Fruit fly (Drosophila melanogaster) whole organism, prepupa: ENCODE data around the gene CG33523.

Source experiments
- CG10669 ChIP-seq: fragments of 200-800 bp; sonication (Bioruptor generic); optimal IDR thresholded peaks from 3 replicates; lab custom pipeline; 2018; ENCODE audit warnings: missing biosample characterization, mild to moderate bottlenecking, missing genetic modification characterization, moderate library complexity
- CG11294 ChIP-seq: fragments of 200-800 bp; sonication (Bioruptor generic); IDR thresholded peaks from 2 replicates; pipeline ENCODE4 v1.3.6; 2022; ENCODE audit warnings: missing biosample characterization, missing genetic modification characterization
- CG11762 ChIP-seq: fragments of 200-800 bp; sonication (Bioruptor generic); optimal IDR thresholded peaks from 3 replicates; lab custom pipeline; 2016; ENCODE audit warnings: missing biosample characterization, missing genetic modification characterization; ENCODE audit not compliant: insufficient read depth
- CG11902 ChIP-seq: fragments of 200-800 bp; sonication (Bioruptor generic); optimal IDR thresholded peaks from 3 replicates; lab custom pipeline; 2016; ENCODE audit warnings: missing biosample characterization, missing genetic modification characterization
- CG15336 ChIP-seq: fragments of 200-800 bp; sonication (Bioruptor generic); IDR thresholded peaks from 2 replicates; pipeline ENCODE4 v1.3.6; 2022; ENCODE audit warnings: missing biosample characterization, missing genetic modification characterization
- CG1621 ChIP-seq: fragments of 200-800 bp; sonication (Bioruptor generic); optimal IDR thresholded peaks from 3 replicates; lab custom pipeline; 2018; ENCODE audit warnings: missing biosample characterization, mild to moderate bottlenecking, missing genetic modification characterization
- CG16779 ChIP-seq: fragments of 200-800 bp; sonication (Bioruptor generic); optimal IDR thresholded peaks from 3 replicates; lab custom pipeline; 2017; ENCODE audit warnings: missing biosample characterization, mild to moderate bottlenecking, missing genetic modification characterization
- CG31627 ChIP-seq: fragments of 200-800 bp; sonication (Bioruptor generic); optimal IDR thresholded peaks from 3 replicates; lab custom pipeline; 2016; ENCODE audit warnings: missing biosample characterization, missing genetic modification characterization
- CG32006 ChIP-seq: fragments of 200-800 bp; sonication (Bioruptor generic); optimal IDR thresholded peaks from 3 replicates; lab custom pipeline; 2017; ENCODE audit warnings: missing biosample characterization, mild to moderate bottlenecking, missing genetic modification characterization
- CG3919 ChIP-seq: fragments of 200-800 bp; sonication (Bioruptor generic); optimal IDR thresholded peaks from 3 replicates; lab custom pipeline; 2016; ENCODE audit warnings: missing biosample characterization, missing genetic modification characterization
- CG4318 ChIP-seq: fragments of 200-800 bp; sonication (Bioruptor generic); optimal IDR thresholded peaks from 3 replicates; lab custom pipeline; 2017; ENCODE audit warnings: missing biosample characterization, mild to moderate bottlenecking, missing genetic modification characterization
- CG6163 ChIP-seq: fragments of 200-800 bp; sonication (Bioruptor generic); IDR thresholded peaks from 3 replicates; pipeline ENCODE4 v1.3.6; 2022; ENCODE audit warnings: missing biosample characterization, missing genetic modification characterization
- CG6276 ChIP-seq: fragments of 200-800 bp; sonication (Bioruptor generic); optimal IDR thresholded peaks from 2 replicates; lab custom pipeline; 2017; ENCODE audit warnings: missing biosample characterization, mild to moderate bottlenecking, missing genetic modification characterization
- CG7368 ChIP-seq: fragments of 200-800 bp; sonication (Bioruptor generic); optimal IDR thresholded peaks from 3 replicates; lab custom pipeline; 2016; ENCODE audit warnings: missing biosample characterization, missing genetic modification characterization
- CG8119 ChIP-seq: fragments of 200-800 bp; sonication (Bioruptor generic); IDR thresholded peaks from 3 replicates; pipeline ENCODE4 v1.3.6; 2022; ENCODE audit warnings: missing biosample characterization, missing genetic modification characterization
- CG9139 ChIP-seq: fragments of 200-800 bp; sonication (Bioruptor generic); optimal IDR thresholded peaks from 3 replicates; lab custom pipeline; 2017; ENCODE audit warnings: missing biosample characterization, mild to moderate bottlenecking, missing genetic modification characterization
- Eip75B ChIP-seq: fragments of 200-800 bp; sonication (Bioruptor generic); optimal IDR thresholded peaks from 3 replicates; lab custom pipeline; 2016; ENCODE audit warnings: missing biosample characterization, missing genetic modification characterization
- Eip78C ChIP-seq: fragments of 200-800 bp; sonication (Bioruptor generic); peaks from one replicate; lab custom pipeline; 2016; ENCODE audit warnings: missing biosample characterization, missing genetic modification characterization
- Eip93F ChIP-seq: fragments of 200-800 bp; sonication (Bioruptor generic); optimal IDR thresholded peaks from 2 replicates; lab custom pipeline; 2016; ENCODE audit warnings: missing biosample characterization, mild to moderate bottlenecking, missing genetic modification characterization
- Ets21C ChIP-seq: fragments of 200-800 bp; sonication (Bioruptor generic); optimal IDR thresholded peaks from 3 replicates; lab custom pipeline; 2016; ENCODE audit warnings: missing biosample characterization, missing genetic modification characterization
- Hr38 ChIP-seq: sonication (Bioruptor generic); optimal IDR thresholded peaks from 2 replicates; lab custom pipeline; 2016; ENCODE audit warnings: missing biosample characterization, missing genetic modification characterization
- Hr39 ChIP-seq: fragments of 200-800 bp; sonication (Bioruptor generic); optimal IDR thresholded peaks from 2 replicates; lab custom pipeline; 2016; ENCODE audit warnings: missing biosample characterization, missing genetic modification characterization
- Hr4 ChIP-seq: fragments of 200-800 bp; sonication (Bioruptor generic); optimal IDR thresholded peaks from 3 replicates; lab custom pipeline; 2016; ENCODE audit warnings: missing biosample characterization, missing genetic modification characterization
- Lpt ChIP-seq: fragments of 200-800 bp; sonication (Bioruptor generic); optimal IDR thresholded peaks from 3 replicates; lab custom pipeline; 2016; ENCODE audit warnings: missing biosample characterization, missing genetic modification characterization
- Met ChIP-seq: fragments of 200-800 bp; sonication (Bioruptor generic); optimal IDR thresholded peaks from 3 replicates; lab custom pipeline; 2016; ENCODE audit warnings: missing biosample characterization, missing genetic modification characterization
- OdsH ChIP-seq: fragments of 200-800 bp; sonication (Bioruptor generic); optimal IDR thresholded peaks from 3 replicates; lab custom pipeline; 2016; ENCODE audit warnings: missing biosample characterization, missing genetic modification characterization
- Smox ChIP-seq: fragments of 200-800 bp; sonication (Bioruptor generic); optimal IDR thresholded peaks from 3 replicates; lab custom pipeline; 2016; ENCODE audit warnings: missing biosample characterization, missing genetic modification characterization
- Sox14 ChIP-seq: fragments of 200-800 bp; sonication (Bioruptor generic); optimal IDR thresholded peaks from 3 replicates; lab custom pipeline; 2016; ENCODE audit warnings: missing biosample characterization, missing genetic modification characterization
- Sox15 ChIP-seq: fragments of 200-800 bp; sonication (Bioruptor generic); optimal IDR thresholded peaks from 3 replicates; lab custom pipeline; 2016; ENCODE audit warnings: missing biosample characterization, missing genetic modification characterization
- achi ChIP-seq: fragments of 200-800 bp; sonication (Bioruptor generic); optimal IDR thresholded peaks from 3 replicates; lab custom pipeline; 2016; ENCODE audit warnings: missing biosample characterization, missing genetic modification characterization
- acj6 ChIP-seq: fragments of 200-800 bp; sonication (Bioruptor generic); optimal IDR thresholded peaks from 3 replicates; lab custom pipeline; 2016; ENCODE audit warnings: missing biosample characterization, missing genetic modification characterization
- cyc ChIP-seq: fragments of 200-800 bp; sonication (Bioruptor generic); optimal IDR thresholded peaks from 3 replicates; lab custom pipeline; 2016; ENCODE audit warnings: missing biosample characterization, missing genetic modification characterization
- dac ChIP-seq: fragments of 200-800 bp; sonication (Bioruptor generic); optimal IDR thresholded peaks from 2 replicates; lab custom pipeline; 2017; ENCODE audit warnings: missing biosample characterization, mild to moderate bottlenecking, missing genetic modification characterization
- dsx ChIP-seq: fragments of 200-800 bp; optimal IDR thresholded peaks from 3 replicates; lab custom pipeline; 2019; ENCODE audit warnings: missing biosample characterization, mild to moderate bottlenecking, missing genetic modification characterization, moderate library complexity; ENCODE audit not compliant: poor library complexity, severe bottlenecking
- eg ChIP-seq: fragments of 200-800 bp; sonication (Bioruptor generic); IDR thresholded peaks from 3 replicates; pipeline ENCODE4 v1.3.6; 2022; ENCODE audit warnings: missing biosample characterization, missing genetic modification characterization
- esn ChIP-seq: fragments of 200-800 bp; sonication (Bioruptor generic); optimal IDR thresholded peaks from 2 replicates; lab custom pipeline; 2016; ENCODE audit warnings: missing biosample characterization, mild to moderate bottlenecking, missing genetic modification characterization, moderate library complexity
- fd85E ChIP-seq: fragments of 200-800 bp; sonication (Bioruptor generic); optimal IDR thresholded peaks from 3 replicates; lab custom pipeline; 2016; ENCODE audit warnings: missing biosample characterization, missing genetic modification characterization
- fkh ChIP-seq: fragments of 200-800 bp; sonication (Bioruptor generic); optimal IDR thresholded peaks from 3 replicates; lab custom pipeline; 2017; ENCODE audit warnings: missing biosample characterization, mild to moderate bottlenecking, missing genetic modification characterization, moderate library complexity
- salr ChIP-seq, 2 experiments: fragments of 200-800 bp; sonication (Bioruptor generic); optimal IDR thresholded peaks; 3 replicates each; lab custom pipeline; 2016 to 2018; ENCODE audit warnings: missing biosample characterization in 2 of 2, missing genetic modification characterization in 2 of 2, mild to moderate bottlenecking in 1 of 2
- spab ChIP-seq: fragments of 200-800 bp; sonication (Bioruptor generic); optimal IDR thresholded peaks from 2 replicates; lab custom pipeline; 2017; ENCODE audit warnings: missing biosample characterization, mild to moderate bottlenecking, missing genetic modification characterization, missing genetic modification reagents
- vri ChIP-seq: fragments of 200-800 bp; sonication (Bioruptor generic); optimal IDR thresholded peaks from 3 replicates; lab custom pipeline; 2016; ENCODE audit warnings: missing biosample characterization, mild to moderate bottlenecking, missing genetic modification characterization

The CG33523 gene

DNA sequence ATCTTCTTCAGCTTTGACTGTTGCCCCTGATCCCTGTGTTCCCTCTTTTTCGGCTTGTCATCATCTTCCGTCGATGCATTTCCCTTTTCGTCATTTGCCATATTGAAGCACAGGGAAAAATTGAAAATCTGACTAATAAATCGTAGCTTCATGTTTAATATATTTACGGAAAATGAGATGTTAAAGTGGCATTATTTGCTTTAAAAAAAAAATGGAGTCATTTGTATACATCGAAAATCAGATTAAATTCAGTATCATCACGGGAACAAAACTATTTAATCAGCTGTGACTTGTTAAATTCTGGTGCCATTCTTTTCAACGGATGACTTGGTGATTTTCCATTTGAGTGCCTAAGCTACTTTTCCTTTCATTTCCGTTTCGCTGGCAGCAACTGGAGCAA, 17.1 kb upstream of the CG33523 start, which contains the start of gene CG10486:
Gene CG10486 (minus strand): TSS at position 101 of the 400 bp plus-strand sequence.
- TF ChIP-seq fkh (no peak), CG15336 (GFP tag; lab: Robert Waterston, UW) (no peak), CG3919 (no peak), vri (GFP tag; lab: Kevin White, UChicago) (no peak), cyc (GFP tag; lab: Kevin White, UChicago) (no peak), CG11902 (GFP tag; lab: Kevin White, UChicago) (no peak), CG16779 (tag; lab: Kevin White, UChicago) (no peak), CG11294 (GFP tag; lab: Robert Waterston, UW) (no peak), fd85E (no peak), Sox15 (GFP tag; lab: Kevin White, UChicago) (no peak), CG32006 (no peak), Eip75B (GFP tag; lab: Kevin White, UChicago) (no peak)

DNA sequence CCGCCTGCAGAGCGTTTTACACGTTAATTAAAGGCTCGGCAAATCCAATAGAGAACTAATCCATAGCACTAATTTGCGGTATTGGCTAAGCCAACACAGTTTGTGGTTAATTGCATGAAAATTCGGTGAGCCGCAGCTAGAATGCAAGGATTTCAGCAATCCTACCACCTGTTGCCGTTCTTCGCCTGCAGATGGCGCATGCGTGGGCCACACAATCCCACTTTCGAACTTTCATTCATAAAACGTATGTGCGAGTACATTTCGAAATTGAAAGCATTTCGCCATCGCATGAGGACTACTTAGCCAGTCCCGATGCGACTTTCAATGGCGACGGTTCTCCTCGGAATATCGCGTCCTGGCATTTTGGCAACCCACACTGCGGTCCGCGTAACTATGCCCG, 16.6 kb upstream of the CG33523 start, which contains the start of gene CG13288:
Gene CG13288 (plus strand): TSS at position 305 of the 400 bp plus-strand sequence.
- no peak for TF ChIP-seq fkh

DNA sequence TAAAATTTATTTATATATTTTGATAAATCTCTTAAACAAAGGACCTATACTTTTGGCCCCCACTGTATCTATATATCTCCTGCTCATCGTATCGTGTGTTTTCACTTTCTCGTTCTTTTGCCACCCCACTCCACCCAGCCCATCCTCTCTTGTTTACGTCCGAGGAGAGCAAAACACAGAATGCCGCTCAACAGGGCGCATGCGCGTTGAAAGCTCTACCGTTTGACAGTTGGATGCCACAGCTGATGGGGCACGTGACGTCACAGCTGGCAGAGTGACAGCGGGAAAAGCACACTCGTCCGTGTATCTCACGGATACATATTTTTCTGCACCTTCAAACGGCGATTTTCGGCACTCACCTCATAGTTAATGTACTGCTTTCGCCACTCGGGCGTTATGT, 2.9 kb upstream of the CG33523 start:
- TF ChIP-seq eg (GFP tag; lab: Robert Waterston, UW) (0 out of 3 replicates have a peak, but pooled peaks have one; percentile 20), Ets21C (GFP tag; lab: Kevin White, UChicago) (no peak), CG10669 (GFP tag; lab: Kevin White, UChicago) (no peak), achi (GFP tag; lab: Kevin White, UChicago) (peak; percentile 61), Hr39 (GFP tag; lab: Kevin White, UChicago) (no peak)

DNA sequence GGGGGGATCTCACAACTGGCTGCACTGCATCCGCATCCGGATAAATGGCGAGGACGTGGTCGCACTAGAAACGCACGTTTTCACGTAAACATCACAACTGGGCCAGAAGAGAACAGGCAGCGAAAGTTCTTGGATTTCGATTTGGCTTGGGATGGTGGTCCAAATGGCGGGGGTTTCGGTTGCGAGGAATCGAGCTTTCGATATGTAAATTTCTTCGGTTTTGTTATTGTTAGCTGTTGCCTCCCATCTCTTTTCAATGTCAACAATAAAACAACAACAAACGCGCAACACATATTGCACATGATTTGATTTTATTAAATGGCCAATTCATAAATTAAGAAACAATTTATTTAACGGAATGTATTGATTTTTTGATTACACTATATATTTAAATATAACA, 2.4 kb upstream of the CG33523 start, which contains the start of gene PXo:
Gene PXo (minus strand): TSS at position 101 of the 400 bp plus-strand sequence.
- TF ChIP-seq CG4318 = no peak
- no peak for TF ChIP-seq acj6 (GFP tag; lab: Kevin White, UChicago)
- TF ChIP-seq CG7368 (GFP tag; lab: Kevin White, UChicago) = no peak
- TF ChIP-seq Hr38 (GFP tag; lab: Kevin White, UChicago) = no peak

DNA sequence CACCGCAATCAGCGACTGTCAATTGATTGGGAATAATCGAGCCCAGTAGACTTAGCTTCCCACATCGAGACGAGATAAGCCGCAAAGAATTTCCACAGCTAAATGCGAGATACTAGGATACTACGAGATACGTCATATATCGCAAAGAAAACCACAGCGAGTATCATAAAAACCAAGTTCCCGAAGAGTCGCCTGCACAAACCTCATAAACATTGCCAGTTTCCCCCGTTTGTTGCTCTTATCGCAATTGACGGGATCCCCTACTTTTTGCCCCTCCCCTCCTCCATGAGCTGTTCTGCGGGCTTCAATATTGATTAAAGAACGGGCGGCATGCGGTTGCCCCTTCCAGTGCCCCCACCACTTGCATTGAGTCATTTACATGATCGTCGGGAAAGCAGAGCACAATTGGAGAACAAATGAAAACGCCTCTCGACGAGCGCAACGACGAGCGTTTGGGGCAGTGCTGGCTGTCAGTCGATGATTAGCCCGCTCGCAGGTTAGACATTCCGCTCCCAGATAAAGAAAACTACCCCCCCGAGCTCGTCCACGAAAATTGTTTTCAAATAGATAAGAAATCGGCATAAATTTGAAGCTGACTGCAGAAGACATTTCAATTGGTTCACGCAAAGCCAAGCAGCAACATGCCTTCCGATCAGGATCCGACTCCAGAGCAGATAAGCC, 1.5 kb upstream of the CG33523 start, which contains the start of gene CG32407:
Gene CG32407 (plus strand): TSS at position 51 of the 681 bp plus-strand sequence.
- TF ChIP-seq dsx (GFP tag; lab: Kevin White, UChicago) (no peak), CG11762 (GFP tag; lab: Kevin White, UChicago) (no peak), salr (GFP tag; optimal IDR thresholded peaks at IDR 0.05; lab: Kevin White, UChicago) (no peak), CG6276 (GFP tag; lab: Kevin White, UChicago) (no peak), CG31627 (no peak), CG11902 (GFP tag; lab: Kevin White, UChicago) (no peak), Smox (GFP tag; lab: Kevin White, UChicago) (no peak), CG10669 (GFP tag; lab: Kevin White, UChicago) (no peak), Sox14 (GFP tag; lab: Kevin White, UChicago) (peak; percentile 35), Eip93F (GFP tag; lab: Kevin White, UChicago) (no peak), spab (GFP tag; lab: Kevin White, UChicago) (no peak), OdsH (GFP tag; lab: Kevin White, UChicago) (no peak), Lpt (no peak), acj6 (GFP tag; lab: Kevin White, UChicago) (no peak), CG6163 (GFP tag; lab: Robert Waterston, UW) (0 out of 3 replicates have a peak, but pooled peaks have one; percentile 37), Met (GFP tag; lab: Kevin White, UChicago) (peak; percentile 6), Ets21C (GFP tag; lab: Kevin White, UChicago) (no peak), fd85E (no peak), CG8119 (GFP tag; lab: Robert Waterston, UW) (no peak), CG15336 (GFP tag; lab: Robert Waterston, UW) (0 out of 2 replicates have a peak, but pooled peaks have one; percentile 14), CG11294 (GFP tag; lab: Robert Waterston, UW) (no peak), CG16779 (tag; lab: Kevin White, UChicago) (no peak), eg (GFP tag; lab: Robert Waterston, UW) (0 out of 3 replicates have a peak, but pooled peaks have one; percentile 8), CG4318 (no peak), dac (GFP tag; lab: Kevin White, UChicago) (no peak), Hr4 (GFP tag; lab: Kevin White, UChicago) (no peak), CG9139 (GFP tag; lab: Kevin White, UChicago) (no peak), Eip78C (GFP tag; lab: Kevin White, UChicago) (peak; percentile 61), esn (GFP tag; lab: Kevin White, UChicago) (no peak), CG1621 (tag; lab: Kevin White, UChicago) (no peak)
